Fruit fly (Drosophila melanogaster) whole organism, adult: ENCODE data around the gene eg.

ENCODE experiments used
- CG11617 ChIP-seq: fragments of 200-800 bp; sonication (Bioruptor generic); optimal IDR thresholded peaks from 2 replicates; lab custom pipeline; 2017; ENCODE audit warnings: mild to moderate bottlenecking, missing biosample characterization, missing genetic modification reagents, missing genetic modification characterization
- CG12768 ChIP-seq: fragments of 200-800 bp; sonication (Bioruptor generic); optimal IDR thresholded peaks from 2 replicates; lab custom pipeline; 2017; ENCODE audit warnings: missing biosample characterization, missing genetic modification characterization, mild to moderate bottlenecking, moderate library complexity, missing genetic modification reagents
- CG14711 ChIP-seq: fragments of 200-800 bp; sonication (Bioruptor generic); optimal IDR thresholded peaks from 2 replicates; lab custom pipeline; 2018; ENCODE audit warnings: missing biosample characterization, mild to moderate bottlenecking, missing genetic modification characterization, moderate library complexity
- CG1620 ChIP-seq: fragments of 200-800 bp; sonication (Bioruptor generic); optimal IDR thresholded peaks from 2 replicates; lab custom pipeline; 2016; ENCODE audit warnings: missing biosample characterization, missing genetic modification characterization
- CG33017 ChIP-seq: fragments of 200-800 bp; sonication (Bioruptor generic); optimal IDR thresholded peaks from 2 replicates; lab custom pipeline; 2018; ENCODE audit warnings: missing biosample characterization, mild to moderate bottlenecking, missing genetic modification characterization, moderate library complexity
- CG5204 ChIP-seq: fragments of 200-800 bp; sonication (Bioruptor generic); optimal IDR thresholded peaks from 2 replicates; lab custom pipeline; 2016; ENCODE audit warnings: missing biosample characterization, missing genetic modification characterization
- CG7045 ChIP-seq: fragments of 200-800 bp; sonication (Bioruptor generic); optimal IDR thresholded peaks from 2 replicates; lab custom pipeline; 2017; ENCODE audit warnings: missing biosample characterization, mild to moderate bottlenecking, missing genetic modification characterization
- CG7101 ChIP-seq: fragments of 200-800 bp; sonication (Bioruptor generic); optimal IDR thresholded peaks from 2 replicates; lab custom pipeline; 2018; ENCODE audit warnings: missing biosample characterization, mild to moderate bottlenecking, missing genetic modification characterization, moderate library complexity
- Clk ChIP-seq: fragments of 200-800 bp; sonication (Bioruptor generic); optimal IDR thresholded peaks from 2 replicates; lab custom pipeline; 2017; ENCODE audit warnings: missing biosample characterization, missing genetic modification characterization
- Crg-1 ChIP-seq: fragments of 200-800 bp; sonication (Bioruptor generic); optimal IDR thresholded peaks from 2 replicates; lab custom pipeline; 2016; ENCODE audit warnings: missing biosample characterization, missing genetic modification characterization
- Hr96 ChIP-seq: fragments of 200-800 bp; sonication (Bioruptor generic); optimal IDR thresholded peaks from 2 replicates; lab custom pipeline; 2016; ENCODE audit warnings: missing biosample characterization, missing genetic modification characterization
- Mnt ChIP-seq: fragments of 200-800 bp; sonication (Bioruptor generic); optimal IDR thresholded peaks from 2 replicates; lab custom pipeline; 2016; ENCODE audit warnings: missing biosample characterization, mild to moderate bottlenecking, missing genetic modification characterization
- bab1 ChIP-seq: fragments of 200-800 bp; sonication (Bioruptor generic); optimal IDR thresholded peaks from 3 replicates; lab custom pipeline; 2019; ENCODE audit warnings: missing biosample characterization, mild to moderate bottlenecking, missing genetic modification characterization, moderate library complexity
- cic ChIP-seq: fragments of 200-800 bp; sonication (Bioruptor generic); optimal IDR thresholded peaks from 2 replicates; lab custom pipeline; 2017; ENCODE audit warnings: missing biosample characterization, mild to moderate bottlenecking, missing genetic modification characterization, moderate library complexity
- cnc ChIP-seq, 2 experiments: fragments of >200 bp; optimal IDR thresholded peaks; 2 replicates each; lab custom pipeline; 2017
- kay ChIP-seq: fragments of 200-800 bp; sonication (Bioruptor generic); peaks from one replicate; lab custom pipeline; 2016; ENCODE audit warnings: missing biosample characterization, missing genetic modification characterization, borderline replicate concordance
- ovo ChIP-seq: fragments of 200-800 bp; sonication (Bioruptor generic); optimal IDR thresholded peaks from 2 replicates; lab custom pipeline; 2016; ENCODE audit warnings: missing biosample characterization, missing genetic modification characterization
- pad ChIP-seq: fragments of 200-800 bp; sonication (Bioruptor generic); optimal IDR thresholded peaks from 3 replicates; lab custom pipeline; 2017; ENCODE audit warnings: missing biosample characterization, missing genetic modification characterization, mild to moderate bottlenecking, moderate library complexity, missing genetic modification reagents
- tj ChIP-seq: fragments of 200-800 bp; sonication (Bioruptor generic); optimal IDR thresholded peaks from 3 replicates; lab custom pipeline; 2017; ENCODE audit warnings: missing biosample characterization, mild to moderate bottlenecking, missing genetic modification characterization, moderate library complexity
- toe ChIP-seq: fragments of 200-800 bp; sonication (Bioruptor generic); optimal IDR thresholded peaks from 2 replicates; lab custom pipeline; 2016; ENCODE audit warnings: missing biosample characterization, missing genetic modification characterization

The eg gene

DNA sequence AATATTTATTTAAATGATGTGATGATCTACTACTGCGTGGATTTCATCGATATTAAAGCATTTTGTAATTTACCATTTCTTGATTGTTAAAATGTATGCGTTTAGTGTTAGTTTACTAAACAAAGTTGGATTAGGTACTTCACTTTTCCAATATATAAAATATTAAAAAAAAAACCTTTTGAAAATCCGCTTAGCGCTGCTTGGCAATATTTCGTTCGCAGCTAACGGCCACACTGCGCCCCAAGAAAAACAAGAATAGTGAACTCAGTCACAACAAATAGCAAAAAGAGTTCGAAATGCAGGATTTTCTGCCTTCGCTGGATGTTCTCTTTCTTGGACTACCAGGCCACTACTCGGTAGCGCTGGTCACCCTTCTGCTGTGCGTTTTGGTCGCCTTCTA is 14.7 kb downstream of the eg start, which contains the start of gene CG7407:
TSS of gene CG7407 (plus strand) at position 226 of the 400 bp plus-strand sequence.
- TF ChIP-seq CG5204 (GFP tag; lab: Kevin White, UChicago) = no peak
- TF ChIP-seq CG33017 (tag; lab: Kevin White, UChicago) = no peak
- no peak for TF ChIP-seq CG11617 (GFP tag; lab: Kevin White, UChicago)
- peak; percentile 14 for TF ChIP-seq bab1

DNA sequence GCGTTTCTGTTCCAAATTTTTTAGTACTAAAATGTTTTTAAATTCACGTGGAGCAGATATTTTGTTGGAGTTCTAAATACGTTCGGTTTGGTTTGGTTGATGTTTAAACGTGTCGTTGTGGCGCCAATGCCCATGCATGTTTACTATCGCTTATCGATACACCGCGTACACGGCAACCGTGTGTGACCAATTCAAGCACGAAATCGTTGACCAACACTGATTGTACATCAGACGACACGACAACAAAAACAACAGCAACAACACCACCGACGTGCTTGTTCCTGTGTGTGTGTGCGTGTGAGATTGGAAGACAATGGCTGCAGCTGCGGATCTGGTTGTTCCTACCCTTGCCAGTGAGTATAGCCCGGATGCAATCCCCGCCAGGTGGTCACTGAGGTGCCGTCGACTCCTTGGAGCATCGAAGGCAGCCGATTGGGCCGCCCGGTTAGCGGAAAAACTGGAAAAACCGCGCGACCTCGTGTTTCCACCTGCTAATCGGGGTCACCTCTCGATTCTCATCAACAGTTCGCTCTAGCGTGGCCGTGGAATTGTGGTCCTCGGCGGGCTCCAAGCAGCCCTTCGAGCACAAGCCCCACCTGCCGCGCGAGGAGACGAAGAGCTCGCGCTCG is 16.3 kb downstream of the eg start, which contains the start of gene eIF2A:
TSS of gene eIF2A (plus strand) at position 16 of the 629 bp plus-strand sequence.
- TF ChIP-seq Hr96 (GFP tag; lab: Kevin White, UChicago) = peak; percentile 64
- TF ChIP-seq pad (GFP tag; lab: Kevin White, UChicago) = peak; percentile 72
- TF ChIP-seq tj (GFP tag; lab: Kevin White, UChicago) = no peak
- peak; percentile 48 for TF ChIP-seq CG11617 (GFP tag; lab: Kevin White, UChicago)
- peak; percentile 69 for TF ChIP-seq cic (GFP tag; lab: Kevin White, UChicago)
- peak; percentile 37 for TF ChIP-seq CG14711 (tag; lab: Kevin White, UChicago)
- peak; percentile 51 for TF ChIP-seq ovo (GFP tag; lab: Kevin White, UChicago)
- TF ChIP-seq CG33017 (tag; lab: Kevin White, UChicago) = peak; percentile 52
- TF ChIP-seq Mnt (GFP tag; lab: Kevin White, UChicago) = peak; percentile 90
- peak; percentile 43 for TF ChIP-seq CG7045 (GFP tag; lab: Kevin White, UChicago)
- no peak for TF ChIP-seq kay (GFP tag; lab: Kevin White, UChicago)
- TF ChIP-seq CG1620 (GFP tag; lab: Kevin White, UChicago) = peak; percentile 86
- no peak for TF ChIP-seq cnc (optimal IDR thresholded peaks at IDR 0.05; lab: Kevin White, UChicago)
- TF ChIP-seq Clk = peak; percentile 35
- peak; percentile 34 for TF ChIP-seq CG5204 (GFP tag; lab: Kevin White, UChicago)
- TF ChIP-seq CG12768 (GFP tag; lab: Kevin White, UChicago) = peak; percentile 67
- TF ChIP-seq toe = peak; percentile 36
- peak; percentile 90 for TF ChIP-seq Crg-1 (GFP tag; lab: Kevin White, UChicago)
- TF ChIP-seq bab1 = peak; percentile 77
- peak; percentile 76 for TF ChIP-seq CG7101 (tag; lab: Kevin White, UChicago)

DNA sequence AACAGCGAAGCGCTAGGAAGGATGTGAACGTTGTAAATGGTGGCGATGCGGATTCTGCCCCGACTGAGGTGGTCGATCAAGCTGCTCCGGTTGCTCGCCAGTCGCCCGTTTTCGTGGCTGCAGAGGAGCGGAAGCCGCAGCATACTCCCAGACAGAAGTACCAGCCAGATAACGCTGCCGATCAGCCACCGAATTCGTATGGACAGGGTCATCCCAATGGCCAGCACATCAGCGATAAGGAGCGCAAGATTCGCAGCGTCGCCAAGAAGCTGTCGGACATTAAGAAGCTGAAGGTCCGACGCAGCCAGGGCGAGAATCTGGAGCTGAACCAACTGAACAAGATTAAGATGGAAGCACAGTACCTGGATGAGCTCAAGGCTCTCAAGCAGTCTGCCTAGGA is 18.6 kb downstream of the eg start:
- TF ChIP-seq CG7045 (GFP tag; lab: Kevin White, UChicago) (no peak), Hr96 (GFP tag; lab: Kevin White, UChicago) (no peak), tj (GFP tag; lab: Kevin White, UChicago) (no peak), Crg-1 (GFP tag; lab: Kevin White, UChicago) (no peak), CG11617 (GFP tag; lab: Kevin White, UChicago) (no peak), CG7101 (tag; lab: Kevin White, UChicago) (no peak)

DNA sequence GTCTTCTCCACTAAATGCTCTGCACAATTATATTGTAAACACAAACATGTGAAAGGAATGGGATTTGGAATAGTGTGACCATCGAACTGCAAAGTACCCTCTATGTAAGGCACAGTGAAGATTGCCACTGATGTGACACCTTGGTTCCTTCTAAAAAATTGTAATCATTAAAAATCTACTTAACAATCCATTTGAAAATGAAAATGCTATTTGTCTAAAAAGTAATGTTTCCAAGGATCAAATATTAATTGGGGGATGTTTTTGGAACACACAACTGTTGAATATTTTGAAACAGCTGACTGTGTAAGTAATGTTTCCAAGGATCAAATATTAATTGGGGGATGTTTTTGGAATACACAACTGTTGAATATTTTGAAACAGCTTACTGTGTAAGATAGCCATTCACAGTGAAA is 19.7 kb downstream of the eg start, which contains the start of gene CG32448:
TSS of gene CG32448 (minus strand) at position 304 of the 413 bp plus-strand sequence.
- TF ChIP-seq Clk (no peak), CG11617 (GFP tag; lab: Kevin White, UChicago) (peak; percentile 3), Hr96 (GFP tag; lab: Kevin White, UChicago) (peak; percentile 37), CG1620 (GFP tag; lab: Kevin White, UChicago) (peak; percentile 27), CG5204 (GFP tag; lab: Kevin White, UChicago) (peak; percentile 55), CG7045 (GFP tag; lab: Kevin White, UChicago) (peak; percentile 13), CG14711 (tag; lab: Kevin White, UChicago) (peak; percentile 24), CG12768 (GFP tag; lab: Kevin White, UChicago) (no peak), toe (no peak), Mnt (GFP tag; lab: Kevin White, UChicago) (peak; percentile 34), bab1 (no peak), CG7101 (tag; lab: Kevin White, UChicago) (peak; percentile 46), CG33017 (tag; lab: Kevin White, UChicago) (peak; percentile 10), cnc (optimal IDR thresholded peaks at IDR 0.05; lab: Kevin White, UChicago) (no peak)

DNA sequence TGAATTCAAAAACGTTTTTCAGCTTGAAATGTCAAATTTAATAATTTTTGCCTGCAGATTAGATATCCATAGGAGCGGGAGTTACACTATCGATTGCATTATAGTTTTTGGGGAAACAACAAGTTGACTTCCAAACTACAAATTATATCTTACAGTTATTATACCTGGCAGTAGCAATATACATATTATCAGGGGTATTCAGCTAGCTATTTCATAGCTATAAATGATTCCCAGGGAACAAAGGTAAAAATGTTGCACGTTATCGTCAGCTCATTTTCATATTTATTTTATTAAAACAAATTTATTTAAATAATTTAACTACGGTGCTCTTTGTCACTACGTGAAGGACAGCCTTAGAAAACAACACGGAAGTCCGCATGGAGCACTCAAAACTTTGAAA is 21.6 kb downstream of the eg start:
- TF ChIP-seq ovo (GFP tag; lab: Kevin White, UChicago) (no peak), cic (GFP tag; lab: Kevin White, UChicago) (no peak), toe (no peak), CG5204 (GFP tag; lab: Kevin White, UChicago) (no peak), bab1 (no peak), CG1620 (GFP tag; lab: Kevin White, UChicago) (no peak), CG7045 (GFP tag; lab: Kevin White, UChicago) (no peak), Mnt (GFP tag; lab: Kevin White, UChicago) (no peak), pad (GFP tag; lab: Kevin White, UChicago) (no peak), CG12768 (GFP tag; lab: Kevin White, UChicago) (no peak), kay (GFP tag; lab: Kevin White, UChicago) (no peak), CG14711 (tag; lab: Kevin White, UChicago) (no peak), CG33017 (tag; lab: Kevin White, UChicago) (no peak), tj (GFP tag; lab: Kevin White, UChicago) (no peak), CG11617 (GFP tag; lab: Kevin White, UChicago) (no peak)
